Worm (Caenorhabditis elegans): ENCODE results near the gene C06B3.16.

- TF ChIP-seq flt-1 (GFP tag; IDR thresholded peaks at IDR 0.05) (no peak), T22C8.4 (GFP tag; IDR thresholded peaks at IDR 0.05) (no peak), cog-1 (tag; optimal IDR thresholded peaks at IDR 0.05) (no peak)
Observed at ce11 chrV:13949010-13949409, 17.7 kb downstream of the C06B3.16 start, which contains the start of gene R10D12.6.
